Worm (Caenorhabditis elegans) whole organism, L1 larva: ENCODE results near the gene tbb-1.

Experiments used
- C34B4.2 ChIP-seq: sonication (generic microtip); optimal IDR thresholded peaks from 2 replicates; lab custom pipeline; 2017; ENCODE audit warnings: mild to moderate bottlenecking, missing genetic modification characterization, missing compliant biosample characterization
- alr-1 ChIP-seq: fragments of 200-800 bp; sonication (Bioruptor generic); optimal IDR thresholded peaks from 2 replicates; lab custom pipeline; 2018; ENCODE audit warnings: borderline replicate concordance, mild to moderate bottlenecking, missing genetic modification characterization, missing compliant biosample characterization
- ama-1 ChIP-seq: fragments of 150-350 bp; optimal IDR thresholded peaks from 2 replicates; lab custom pipeline; 2014
- ceh-8 ChIP-seq: fragments of 200-800 bp; sonication (Bioruptor generic); optimal IDR thresholded peaks from 2 replicates; lab custom pipeline; 2018; ENCODE audit warnings: mild to moderate bottlenecking, missing genetic modification characterization, moderate library complexity, missing compliant biosample characterization
- ceh-88 ChIP-seq: fragments of 200-800 bp; sonication (Bioruptor generic); IDR thresholded peaks from 2 replicates; pipeline ENCODE4 v1.3.6; 2022; ENCODE audit warnings: missing genetic modification characterization, missing compliant biosample characterization
- ces-1 ChIP-seq: fragments of 150-350 bp; optimal IDR thresholded peaks from 2 replicates; lab custom pipeline; 2014; ENCODE audit warnings: missing biosample characterization, missing genetic modification reagents, missing genetic modification characterization
- dpl-1 ChIP-seq, 3 experiments: fragments of 150-350 bp in 2 of 3; sonication (generic microtip) in 1 of 3; optimal IDR thresholded peaks; 2 replicates each; lab custom pipeline; 2014 to 2017; ENCODE audit warnings: missing biosample characterization in 3 of 3, missing genetic modification characterization in 3 of 3, missing genetic modification reagents in 3 of 3
- efl-1 ChIP-seq, 4 experiments: fragments of 150-350 bp; optimal IDR thresholded peaks in 3 of 4; peaks in 1 of 4; 1 replicate in 1 of 4; 2 replicates in 3 of 4; lab custom pipeline; 2014; ENCODE audit warnings: missing biosample characterization in 2 of 4, missing genetic modification characterization in 2 of 4, missing genetic modification reagents in 2 of 4
- egl-27 ChIP-seq, 2 experiments: fragments of 150-350 bp in 1 of 2; sonication (generic microtip); optimal IDR thresholded peaks; 3 replicates each; lab custom pipeline; 2017 to 2018; ENCODE audit warnings: missing biosample characterization in 2 of 2, missing genetic modification characterization in 2 of 2, missing genetic modification reagents in 2 of 2
- fkh-10 ChIP-seq: sonication (generic microtip); optimal IDR thresholded peaks from 2 replicates; lab custom pipeline; 2017; ENCODE audit warnings: missing biosample characterization, missing genetic modification reagents, missing genetic modification characterization
- fkh-4 ChIP-seq: sonication (generic microtip); optimal IDR thresholded peaks from 2 replicates; lab custom pipeline; 2016; ENCODE audit warnings: missing compliant biosample characterization, missing genetic modification characterization, borderline replicate concordance
- fos-1 ChIP-seq: fragments of 150-350 bp; optimal IDR thresholded peaks from 2 replicates; lab custom pipeline; 2014; ENCODE audit warnings: missing biosample characterization, missing genetic modification characterization
- grh-1 ChIP-seq: fragments of 200-800 bp; sonication (Bioruptor generic); IDR thresholded peaks from 2 replicates; pipeline ENCODE4 v1.3.6; 2022; ENCODE audit warnings: missing genetic modification reagents, missing genetic modification characterization, missing compliant biosample characterization
- irx-1 ChIP-seq: sonication (generic microtip); optimal IDR thresholded peaks from 2 replicates; lab custom pipeline; 2016; ENCODE audit warnings: missing genetic modification characterization, missing compliant biosample characterization
- isw-1 ChIP-seq: fragments of 200-800 bp; sonication (Bioruptor generic); IDR thresholded peaks from 2 replicates; pipeline ENCODE4 v1.3.6; 2022; ENCODE audit warnings: missing genetic modification characterization, missing compliant biosample characterization
- jun-1 ChIP-seq: fragments of 150-350 bp; optimal IDR thresholded peaks from 2 replicates; lab custom pipeline; 2014; ENCODE audit warnings: missing biosample characterization, missing genetic modification reagents, missing genetic modification characterization
- lin-14 ChIP-seq: fragments of 200-800 bp; sonication (Bioruptor generic); optimal IDR thresholded peaks from 2 replicates; lab custom pipeline; 2018; ENCODE audit warnings: mild to moderate bottlenecking, missing genetic modification characterization, moderate library complexity, missing compliant biosample characterization
- lin-15B ChIP-seq: fragments of 150-350 bp; sonication (generic microtip); optimal IDR thresholded peaks from 3 replicates; lab custom pipeline; 2014; ENCODE audit warnings: missing biosample characterization, missing genetic modification characterization
- lin-35 ChIP-seq, 2 experiments: fragments of 150-350 bp; optimal IDR thresholded peaks; 2 replicates each; lab custom pipeline; 2014; ENCODE audit warnings: missing biosample characterization in 2 of 2, missing genetic modification characterization in 2 of 2, missing genetic modification reagents in 2 of 2
- lin-39 ChIP-seq: fragments of 150-350 bp; optimal IDR thresholded peaks from 2 replicates; lab custom pipeline; 2014; ENCODE audit warnings: missing biosample characterization, missing genetic modification reagents, missing genetic modification characterization
- lir-3 ChIP-seq: sonication (generic microtip); optimal IDR thresholded peaks from 2 replicates; lab custom pipeline; 2016; ENCODE audit warnings: mild to moderate bottlenecking, missing genetic modification characterization, moderate library complexity, missing compliant biosample characterization; ENCODE audit not compliant: poor library complexity
- mab-9 ChIP-seq: fragments of 200-800 bp; sonication (Bioruptor generic); IDR thresholded peaks from 2 replicates; pipeline ENCODE4 v1.3.6; 2022; ENCODE audit warnings: missing genetic modification reagents, missing genetic modification characterization, missing compliant biosample characterization
- mdl-1 ChIP-seq, 2 experiments: fragments of 150-350 bp; optimal IDR thresholded peaks; 2 replicates each; lab custom pipeline; 2014 to 2017; ENCODE audit warnings: missing biosample characterization in 2 of 2, missing genetic modification characterization in 2 of 2, inconsistent platforms in 1 of 2
- nhr-12 ChIP-seq: sonication (generic microtip); optimal IDR thresholded peaks from 2 replicates; lab custom pipeline; 2017; ENCODE audit warnings: missing biosample characterization, missing genetic modification characterization
- nhr-20 ChIP-seq: sonication (generic microtip); optimal IDR thresholded peaks from 2 replicates; lab custom pipeline; 2016; ENCODE audit warnings: mild to moderate bottlenecking, missing genetic modification characterization, missing compliant biosample characterization
- nhr-28 ChIP-seq: fragments of 150-350 bp; optimal IDR thresholded peaks from 2 replicates; lab custom pipeline; 2014; ENCODE audit warnings: missing biosample characterization, missing genetic modification characterization
- nhr-71 ChIP-seq: sonication (generic microtip); optimal IDR thresholded peaks from 2 replicates; lab custom pipeline; 2016; ENCODE audit warnings: mild to moderate bottlenecking, missing genetic modification characterization, moderate library complexity, missing compliant biosample characterization
- nhr-76 ChIP-seq: sonication (generic microtip); optimal IDR thresholded peaks from 2 replicates; lab custom pipeline; 2017; ENCODE audit warnings: missing biosample characterization, missing genetic modification characterization
- nhr-77 ChIP-seq: fragments of 150-350 bp; optimal IDR thresholded peaks from 2 replicates; lab custom pipeline; 2014; ENCODE audit warnings: missing biosample characterization, missing genetic modification characterization
- pax-3 ChIP-seq: fragments of 200-800 bp; sonication (Bioruptor generic); optimal IDR thresholded peaks from 2 replicates; lab custom pipeline; 2018; ENCODE audit warnings: mild to moderate bottlenecking, missing genetic modification characterization, moderate library complexity, missing compliant biosample characterization
- pqm-1 ChIP-seq: sonication (generic microtip); optimal IDR thresholded peaks from 3 replicates; lab custom pipeline; 2017; ENCODE audit warnings: missing biosample characterization, missing genetic modification characterization
- skn-1 ChIP-seq: fragments of 150-350 bp; optimal IDR thresholded peaks from 2 replicates; lab custom pipeline; 2014; ENCODE audit warnings: missing biosample characterization, missing genetic modification characterization
- snpc-4 ChIP-seq: fragments of 150-350 bp; optimal IDR thresholded peaks from 2 replicates; lab custom pipeline; 2014; ENCODE audit warnings: missing biosample characterization, missing genetic modification characterization
- sox-4 ChIP-seq: sonication (generic microtip); optimal IDR thresholded peaks from 2 replicates; lab custom pipeline; 2016; ENCODE audit warnings: missing genetic modification characterization, missing compliant biosample characterization
- sptf-1 ChIP-seq: fragments of 150-350 bp; optimal IDR thresholded peaks from 2 replicates; lab custom pipeline; 2014; ENCODE audit warnings: missing biosample characterization, missing genetic modification characterization
- sup-37 ChIP-seq: fragments of 200-800 bp; sonication (Bioruptor generic); optimal IDR thresholded peaks from 2 replicates; lab custom pipeline; 2018; ENCODE audit warnings: mild to moderate bottlenecking, missing genetic modification characterization, missing compliant biosample characterization
- swsn-7 ChIP-seq: sonication (generic microtip); optimal IDR thresholded peaks from 2 replicates; lab custom pipeline; 2016; ENCODE audit warnings: missing genetic modification characterization, missing compliant biosample characterization
- tlp-1 ChIP-seq: fragments of 150-350 bp; optimal IDR thresholded peaks from 2 replicates; lab custom pipeline; 2014; ENCODE audit warnings: missing biosample characterization, missing genetic modification characterization
- unc-30 ChIP-seq: sonication (generic microtip); optimal IDR thresholded peaks from 2 replicates; lab custom pipeline; 2017; ENCODE audit warnings: missing biosample characterization, missing genetic modification characterization
- unc-62 ChIP-seq: fragments of 150-350 bp; optimal IDR thresholded peaks from 2 replicates; lab custom pipeline; 2014; ENCODE audit warnings: missing biosample characterization, missing genetic modification reagents, missing genetic modification characterization
- unc-86 ChIP-seq: sonication (generic microtip); optimal IDR thresholded peaks from 2 replicates; lab custom pipeline; 2016; ENCODE audit warnings: missing genetic modification characterization, missing compliant biosample characterization
- vab-15 ChIP-seq: sonication (generic microtip); optimal IDR thresholded peaks from 2 replicates; lab custom pipeline; 2017; ENCODE audit warnings: missing genotype, mild to moderate bottlenecking, missing genetic modification characterization, missing compliant biosample characterization
- ztf-11 ChIP-seq, 2 experiments: sonication (generic microtip); optimal IDR thresholded peaks; 2 replicates each; lab custom pipeline; 2016 to 2017; ENCODE audit warnings: missing genetic modification characterization in 2 of 2, missing biosample characterization in 1 of 2, missing compliant biosample characterization in 1 of 2
- ztf-4 ChIP-seq: fragments of 150-350 bp; optimal IDR thresholded peaks from 2 replicates; lab custom pipeline; 2014; ENCODE audit warnings: missing biosample characterization, missing genetic modification characterization

Gene tbb-1

DNA sequence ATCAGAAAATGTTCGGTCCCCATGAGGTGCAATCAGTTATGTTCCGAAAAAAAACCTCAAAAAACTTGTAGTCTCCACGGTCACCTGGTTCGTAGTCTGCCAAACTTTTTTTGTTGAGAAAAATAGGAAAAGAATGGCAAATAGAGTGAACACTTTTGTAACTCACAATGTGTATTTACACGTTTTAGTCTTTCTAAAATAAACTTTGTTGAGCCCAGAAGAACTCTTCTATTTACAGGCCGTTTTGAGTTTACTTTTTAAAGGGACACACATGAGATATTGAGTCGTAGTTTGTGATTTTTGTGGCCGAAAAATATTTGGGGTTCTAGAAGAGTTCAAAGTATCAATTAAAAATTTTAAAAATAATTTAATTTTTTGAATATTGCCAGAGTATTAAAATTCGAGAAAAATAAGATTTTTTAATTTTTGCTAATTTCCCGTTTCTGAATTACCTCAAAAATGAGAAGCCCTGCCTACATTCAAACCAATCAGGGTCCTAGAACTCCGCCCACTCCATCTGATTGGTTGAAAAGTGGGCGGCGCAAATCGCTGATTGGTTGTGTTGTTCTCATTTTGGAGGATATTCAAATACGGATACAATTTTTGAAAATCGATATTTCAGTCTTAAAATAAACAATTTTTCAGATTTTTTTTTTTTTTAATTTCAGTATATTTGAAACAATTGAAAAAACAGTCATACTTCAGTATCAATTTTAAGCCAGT, 7.6 kb downstream of the tbb-1 start (continued):
- no peak for TF ChIP-seq pax-3 (tag; lab: Kevin White, UChicago)
- no peak for TF ChIP-seq nhr-71 (tag; lab: Kevin White, UChicago)
- no peak for TF ChIP-seq nhr-28 (tag; lab: Kevin White, UChicago)
- no peak for TF ChIP-seq sptf-1 (tag; lab: Kevin White, UChicago)
- no peak for TF ChIP-seq alr-1
- no peak for TF ChIP-seq grh-1
- no peak for TF ChIP-seq unc-30
- TF ChIP-seq C34B4.2 (tag; lab: Kevin White, UChicago), result no peak
- TF ChIP-seq lin-39 (tag; lab: Kevin White, UChicago), result no peak

DNA sequence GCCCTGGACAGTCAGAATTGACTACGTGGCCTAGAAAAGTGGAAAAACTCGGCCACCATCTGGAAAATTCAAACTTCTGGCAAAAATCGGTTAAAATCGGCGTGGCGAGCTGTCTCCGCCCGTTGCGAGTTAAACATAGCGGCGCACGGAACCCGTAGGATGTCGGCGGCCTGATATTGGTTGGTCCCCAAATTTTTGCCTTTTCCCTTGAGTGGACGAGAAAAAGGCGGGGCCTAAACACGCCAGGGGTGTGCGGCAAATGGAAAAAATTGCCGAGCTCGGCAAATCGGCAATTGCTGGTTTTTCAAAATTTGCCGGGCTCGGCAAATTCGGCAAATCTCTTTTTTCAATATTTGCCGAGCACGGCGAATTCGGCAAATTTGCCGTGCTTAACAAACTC, 8.9 kb downstream of the tbb-1 start:
- TF ChIP-seq pax-3 (tag; lab: Kevin White, UChicago) (no peak), nhr-77 (tag; lab: Kevin White, UChicago) (no peak), snpc-4 (tag; lab: Kevin White, UChicago) (peak; percentile 1), sox-4 (no peak), pqm-1 (no peak)

DNA sequence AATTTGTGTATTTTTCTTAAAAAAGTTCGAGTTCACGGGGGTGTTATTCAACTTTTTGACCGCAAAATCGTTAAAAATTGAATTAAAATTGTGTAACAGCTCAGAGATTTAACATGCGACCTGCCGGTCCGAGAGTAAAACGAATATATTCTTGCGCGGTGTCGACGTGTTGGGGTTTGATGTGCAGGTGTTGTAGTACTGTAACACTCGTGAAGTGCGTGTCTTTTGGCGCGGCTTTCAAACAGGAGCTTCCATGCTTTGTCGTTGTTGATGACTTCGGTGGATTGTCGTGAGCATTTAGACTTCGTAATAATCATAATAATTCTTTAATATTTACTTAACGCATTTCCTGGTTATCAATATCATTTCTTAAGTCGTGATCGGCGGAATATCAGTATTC, 11.7 kb downstream of the tbb-1 start, which contains the start of gene tat-3:
TSS of gene tat-3 (minus strand) at position 196 of the 400 bp plus-strand sequence.
- TF ChIP-seq ama-1 (lab: Kevin White, UChicago) (no peak), fos-1 (no peak), ceh-88 (GFP tag; lab: Robert Waterston, UW) (no peak), grh-1 (no peak), isw-1 (no peak), lin-39 (tag; lab: Kevin White, UChicago) (no peak), irx-1 (tag; lab: Kevin White, UChicago) (no peak), ces-1 (no peak), pqm-1 (no peak), fkh-10 (GFP tag; lab: Kevin White, UChicago) (no peak), unc-86 (tag; lab: Kevin White, UChicago) (no peak), jun-1 (tag; lab: Kevin White, UChicago) (no peak), vab-15 (tag; lab: Kevin White, UChicago) (no peak), nhr-20 (tag; lab: Kevin White, UChicago) (no peak), nhr-12 (no peak), ztf-4 (tag; lab: Kevin White, UChicago) (no peak), ceh-8 (GFP tag; lab: Kevin White, UChicago) (no peak), lin-15B (tag; lab: Kevin White, UChicago) (no peak)

DNA sequence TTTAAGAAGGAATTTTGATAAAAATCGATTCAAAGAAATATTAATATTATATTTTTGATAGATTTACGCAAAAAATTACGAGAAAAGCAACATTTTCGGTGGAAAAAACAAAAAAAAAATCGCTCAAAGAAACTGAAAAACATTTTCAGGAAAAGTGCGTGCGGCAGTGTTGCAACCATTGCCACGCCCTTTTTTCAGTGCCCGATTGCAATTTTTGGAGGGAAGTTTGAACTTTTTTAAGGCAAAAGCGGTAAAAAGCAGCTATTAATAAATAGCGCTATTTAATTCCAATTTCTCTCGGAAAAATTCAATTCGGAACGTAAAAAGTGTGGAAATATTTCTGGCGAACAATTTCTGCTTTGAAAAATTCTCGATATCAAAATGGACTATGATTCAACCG, 21.2 kb downstream of the tbb-1 start:
- TF ChIP-seq nhr-76 (tag; lab: Kevin White, UChicago) (no peak), efl-1 (optimal IDR thresholded peaks at IDR 0.05; lab: Kevin White, UChicago) (peak; percentile 33 to 37), efl-1 (GFP tag; optimal IDR thresholded peaks at IDR 0.05 in 1 of 2; lab: Kevin White, UChicago) (peak; percentile 72 to 88), pax-3 (tag; lab: Kevin White, UChicago) (no peak), dpl-1 (GFP tag; optimal IDR thresholded peaks at IDR 0.05; lab: Kevin White, UChicago) (peak in 2 of 3 experiments; percentile 36 to 66), fkh-4 (tag; lab: Kevin White, UChicago) (no peak), lin-35 (GFP tag; optimal IDR thresholded peaks at IDR 0.05; lab: Kevin White, UChicago) (peak; percentile 3 to 27)

DNA sequence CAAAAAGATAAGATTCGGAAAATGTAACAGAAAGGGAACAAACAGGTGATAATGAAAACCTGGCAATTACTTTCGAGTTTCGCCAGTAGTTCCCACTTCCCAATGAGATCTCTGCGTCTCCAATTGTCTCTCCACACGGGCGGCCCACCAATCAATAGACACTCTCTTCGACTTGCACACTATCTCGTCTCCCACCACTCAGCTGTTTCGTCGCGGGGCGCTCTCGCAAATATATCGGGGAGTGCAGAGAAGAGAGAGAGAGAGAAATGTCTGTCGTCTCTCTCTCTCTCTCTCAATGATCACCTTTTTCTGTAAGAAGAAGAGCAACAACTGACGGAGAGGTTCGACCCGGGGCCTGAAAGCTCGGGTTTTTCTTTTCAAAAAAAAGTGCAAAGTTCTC, 22.1 kb downstream of the tbb-1 start:
- TF ChIP-seq egl-27 (tag; optimal IDR thresholded peaks at IDR 0.05; lab: Kevin White, UChicago) (peak in 1 of 2 experiments; percentile 28), unc-62 (no peak), sup-37 (GFP tag; lab: Kevin White, UChicago) (peak; percentile 37), fos-1 (peak; percentile 76), sptf-1 (tag; lab: Kevin White, UChicago) (no peak), C34B4.2 (tag; lab: Kevin White, UChicago) (peak; percentile 92), skn-1 (tag; lab: Kevin White, UChicago) (peak; percentile 77), lin-14 (GFP tag; lab: Kevin White, UChicago) (peak; percentile 98), fkh-10 (GFP tag; lab: Kevin White, UChicago) (peak; percentile 11), swsn-7 (peak; percentile 91), nhr-77 (tag; lab: Kevin White, UChicago) (peak; percentile 57), tlp-1 (tag; lab: Kevin White, UChicago) (no peak), isw-1 (peak; percentile 75), ztf-11 (tag; optimal IDR thresholded peaks at IDR 0.05; lab: Kevin White, UChicago) (peak in 1 of 2 experiments; percentile 50), mdl-1 (tag; optimal IDR thresholded peaks at IDR 0.05; lab: Kevin White, UChicago) (peak in 1 of 2 experiments; percentile 84), lir-3 (peak; percentile 59), mab-9 (GFP tag; lab: Robert Waterston, UW) (peak; percentile 67), nhr-20 (tag; lab: Kevin White, UChicago) (peak; percentile 95)
